Fruit fly (Drosophila melanogaster): ENCODE results near the gene CG6770.

Gene CG6770

DNA sequence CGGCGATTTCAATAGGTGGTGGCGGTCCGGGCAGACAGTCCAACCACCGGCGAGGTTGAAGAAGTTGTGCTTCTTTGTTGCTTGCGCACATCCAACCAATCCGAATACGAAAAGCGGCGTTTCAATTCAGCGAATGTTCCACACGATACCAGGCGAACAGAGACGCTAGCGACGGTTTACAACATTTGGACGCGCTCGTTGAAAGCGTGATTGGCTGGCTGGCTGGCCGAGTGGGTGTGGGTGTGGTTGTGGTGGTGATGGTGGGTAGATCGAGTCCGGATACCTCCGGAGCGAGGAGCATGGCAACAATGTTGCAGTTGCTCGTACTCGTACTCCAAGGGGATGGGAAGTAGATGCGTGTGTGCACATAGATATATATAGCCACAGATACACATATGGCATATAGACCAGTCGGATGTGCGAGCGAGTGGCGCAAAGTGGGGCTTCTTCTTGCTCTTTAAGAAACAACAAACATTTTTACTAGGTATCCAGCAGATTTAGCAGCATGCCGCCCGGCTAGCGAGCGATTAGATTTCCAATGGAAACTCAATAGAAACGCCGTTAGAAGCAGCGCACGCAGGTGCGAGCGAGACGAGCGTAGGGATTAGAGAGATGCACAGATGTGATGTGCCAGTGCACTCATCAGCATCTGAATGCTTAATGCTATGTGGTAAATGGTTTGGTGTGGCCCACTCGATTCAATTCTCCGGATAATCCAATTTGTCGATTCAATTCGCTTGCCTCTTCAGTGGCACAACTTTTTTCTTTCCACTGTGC, 35.6 kb downstream of the CG6770 start (continued):
- TF ChIP-seq ewg (GFP tag; optimal IDR thresholded peaks at IDR 0.05) (peak; percentile 7), bsh (GFP tag; optimal IDR thresholded peaks at IDR 0.05) (peak in 1 of 2 experiments; percentile 42), CG18599 (GFP tag; optimal IDR thresholded peaks at IDR 0.05) (peak; percentile 18), stwl (tag; optimal IDR thresholded peaks at IDR 0.05) (peak; percentile 7), gro (GFP tag; optimal IDR thresholded peaks at IDR 0.05) (peak; percentile 53), nau (GFP tag; optimal IDR thresholded peaks at IDR 0.05) (peak; percentile 18), BtbVII (GFP tag; optimal IDR thresholded peaks at IDR 0.05) (peak; percentile 11), sug (tag; optimal IDR thresholded peaks at IDR 0.05) (peak; percentile 91), chn (GFP tag; optimal IDR thresholded peaks at IDR 0.05) (peak; percentile 80), odd (GFP tag; optimal IDR thresholded peaks at IDR 0.05) (peak; percentile 74), Sry-β (GFP tag; optimal IDR thresholded peaks at IDR 0.05) (peak; percentile 36), sens (GFP tag) (peak; percentile 84), Hr51 (GFP tag; optimal IDR thresholded peaks at IDR 0.05) (peak in 1 of 2 experiments; percentile 44), Vsx1 (GFP tag; optimal IDR thresholded peaks at IDR 0.05) (peak; percentile 43), onecut (GFP tag; IDR thresholded peaks at IDR 0.05) (peak; percentile 63), CG12155 (GFP tag; optimal IDR thresholded peaks at IDR 0.05) (peak; percentile 82), Hr78 (GFP tag; optimal IDR thresholded peaks at IDR 0.05) (peak in 1 of 2 experiments; percentile 58), Eip74EF (GFP tag; optimal IDR thresholded peaks at IDR 0.05) (peak in 1 of 2 experiments; percentile 45), B-H2 (GFP tag; optimal IDR thresholded peaks at IDR 0.05) (peak; percentile 60), CG8359 (GFP tag; optimal IDR thresholded peaks at IDR 0.05; ENCODE audit: borderline replicate concordance) (peak; percentile 34), Fer1 (GFP tag; optimal IDR thresholded peaks at IDR 0.05) (peak; percentile 60), CG4707 (GFP tag; optimal IDR thresholded peaks at IDR 0.05) (peak; percentile 91), CG33557 (GFP tag; optimal IDR thresholded peaks at IDR 0.05) (peak; percentile 40), CG8924 (tag; optimal IDR thresholded peaks at IDR 0.05) (peak; percentile 67), CG15011 (GFP tag; optimal IDR thresholded peaks at IDR 0.05) (peak; percentile 16), fd64A (GFP tag; optimal IDR thresholded peaks at IDR 0.05) (peak; percentile 55), pros (GFP tag; optimal IDR thresholded peaks at IDR 0.05) (peak; percentile 99), bcd (GFP tag; optimal IDR thresholded peaks at IDR 0.05) (peak; percentile 44), grn (GFP tag; optimal IDR thresholded peaks at IDR 0.05) (peak; percentile 65), nom (GFP tag; optimal IDR thresholded peaks at IDR 0.05) (peak; percentile 65), pzg (GFP tag; optimal IDR thresholded peaks at IDR 0.05) (peak; percentile 5), vvl (GFP tag; IDR thresholded peaks at IDR 0.05) (no peak), Dip3 (GFP tag; optimal IDR thresholded peaks at IDR 0.05) (no peak), Asciz (GFP tag; optimal IDR thresholded peaks at IDR 0.05) (peak; percentile 12), HLHmδ (GFP tag; optimal IDR thresholded peaks at IDR 0.05) (peak; percentile 68), fd102C (GFP tag; optimal IDR thresholded peaks at IDR 0.05) (no peak), Lhr (GFP tag; optimal IDR thresholded peaks at IDR 0.05) (peak; percentile 98), lbe (GFP tag; optimal IDR thresholded peaks at IDR 0.05) (peak; percentile 47), CG34376 (GFP tag; optimal IDR thresholded peaks at IDR 0.05) (peak; percentile 98), mirr (GFP tag; optimal IDR thresholded peaks at IDR 0.05) (peak; percentile 73), CG10431 (GFP tag; optimal IDR thresholded peaks at IDR 0.05) (peak; percentile 19), CG10543 (GFP tag; optimal IDR thresholded peaks at IDR 0.05) (peak; percentile 96), cwo (GFP tag; optimal IDR thresholded peaks at IDR 0.05) (peak; percentile 84), run (tag; optimal IDR thresholded peaks at IDR 0.05) (peak; percentile 62), salm (tag; optimal IDR thresholded peaks at IDR 0.05) (peak; percentile 12), pb (GFP tag; optimal IDR thresholded peaks at IDR 0.05) (peak; percentile 18)
